Worm (Caenorhabditis elegans) whole organism, late embryonic: ENCODE measurements around the gene T10C6.16.

ENCODE experiments used
- C08G9.2 ChIP-seq: sonication (generic microtip); optimal IDR thresholded peaks from 2 replicates; lab custom pipeline; 2016; ENCODE audit warnings: mild to moderate bottlenecking, missing genetic modification characterization, moderate library complexity, missing compliant biosample characterization
- K09A11.1 ChIP-seq: sonication (generic microtip); optimal IDR thresholded peaks from 2 replicates; lab custom pipeline; 2017; ENCODE audit warnings: antibody characterized with exemption, mild to moderate bottlenecking, missing genetic modification characterization, missing compliant biosample characterization; ENCODE audit not compliant: insufficient read depth
- Y22D7AL.16 ChIP-seq: sonication (generic microtip); optimal IDR thresholded peaks from 2 replicates; lab custom pipeline; 2016; ENCODE audit warnings: missing genetic modification characterization, missing compliant biosample characterization
- ama-1 ChIP-seq: fragments of 150-350 bp; optimal IDR thresholded peaks from 2 replicates; lab custom pipeline; 2014
- ceh-18 ChIP-seq: sonication (generic microtip); optimal IDR thresholded peaks from 2 replicates; lab custom pipeline; 2016; ENCODE audit warnings: missing genetic modification characterization, missing compliant biosample characterization
- ceh-2 ChIP-seq: sonication (generic microtip); optimal IDR thresholded peaks from 2 replicates; lab custom pipeline; 2016; ENCODE audit warnings: missing genotype, missing genetic modification characterization, missing compliant biosample characterization
- ceh-30 ChIP-seq: fragments of 150-350 bp; optimal IDR thresholded peaks from 2 replicates; lab custom pipeline; 2014; ENCODE audit warnings: missing biosample characterization, missing genetic modification characterization
- ceh-34 ChIP-seq: sonication (generic microtip); optimal IDR thresholded peaks from 2 replicates; lab custom pipeline; 2016; ENCODE audit warnings: mild to moderate bottlenecking, missing genetic modification characterization, missing compliant biosample characterization
- ceh-45 ChIP-seq: fragments of 200-800 bp; sonication (Bioruptor generic); IDR thresholded peaks from 2 replicates; pipeline ENCODE4 v1.3.6; 2022; ENCODE audit warnings: missing genetic modification reagents, missing genetic modification characterization, missing compliant biosample characterization
- ceh-9 ChIP-seq: sonication (generic microtip); optimal IDR thresholded peaks from 2 replicates; lab custom pipeline; 2016; ENCODE audit warnings: mild to moderate bottlenecking, missing genetic modification characterization, inconsistent platforms, missing compliant biosample characterization
- che-1 ChIP-seq: sonication (generic microtip); optimal IDR thresholded peaks from 2 replicates; lab custom pipeline; 2016; ENCODE audit warnings: mild to moderate bottlenecking, missing genetic modification characterization, missing compliant biosample characterization
- elt-2 ChIP-seq: sonication (generic microtip); optimal IDR thresholded peaks from 2 replicates; lab custom pipeline; 2016; ENCODE audit warnings: missing genetic modification reagents, missing genetic modification characterization, missing compliant biosample characterization
- fax-1 ChIP-seq: sonication (generic microtip); optimal IDR thresholded peaks from 2 replicates; lab custom pipeline; 2016; ENCODE audit warnings: missing genotype, missing genetic modification characterization, missing compliant biosample characterization
- fkh-10 ChIP-seq: fragments of 150-350 bp; optimal IDR thresholded peaks from 2 replicates; lab custom pipeline; 2014; ENCODE audit warnings: missing biosample characterization, missing genetic modification reagents, missing genetic modification characterization
- fkh-6 ChIP-seq: sonication (generic microtip); optimal IDR thresholded peaks from 2 replicates; lab custom pipeline; 2016; ENCODE audit warnings: missing genetic modification characterization, missing compliant biosample characterization
- hlh-6 ChIP-seq: sonication (generic microtip); optimal IDR thresholded peaks from 2 replicates; lab custom pipeline; 2016; ENCODE audit warnings: missing genotype, missing genetic modification characterization, missing compliant biosample characterization
- lim-6 ChIP-seq: sonication (generic microtip); optimal IDR thresholded peaks from 2 replicates; lab custom pipeline; 2016; ENCODE audit warnings: missing genetic modification characterization, missing compliant biosample characterization
- madf-2 ChIP-seq: sonication (generic microtip); optimal IDR thresholded peaks from 2 replicates; lab custom pipeline; 2017; ENCODE audit warnings: missing genetic modification characterization, missing compliant biosample characterization
- pag-3 ChIP-seq: sonication (generic microtip); optimal IDR thresholded peaks from 2 replicates; lab custom pipeline; 2016; ENCODE audit warnings: missing compliant biosample characterization, missing genetic modification characterization, borderline replicate concordance
- pat-9 ChIP-seq: fragments of 200-800 bp; sonication (Bioruptor generic); optimal IDR thresholded peaks from 2 replicates; lab custom pipeline; 2018; ENCODE audit warnings: mild to moderate bottlenecking, missing genetic modification characterization, moderate library complexity, missing compliant biosample characterization
- pha-4 ChIP-seq: fragments of 150-350 bp; optimal IDR thresholded peaks from 2 replicates; lab custom pipeline; 2018; ENCODE audit warnings: missing biosample characterization, missing genetic modification reagents, missing genetic modification characterization
- pqm-1 ChIP-seq: sonication (generic microtip); optimal IDR thresholded peaks from 2 replicates; lab custom pipeline; 2016; ENCODE audit warnings: missing genetic modification characterization, missing compliant biosample characterization
- rnt-1 ChIP-seq: sonication (generic microtip); optimal IDR thresholded peaks from 2 replicates; lab custom pipeline; 2016; ENCODE audit warnings: missing genetic modification characterization, missing compliant biosample characterization
- sox-4 ChIP-seq: sonication (generic microtip); optimal IDR thresholded peaks from 2 replicates; lab custom pipeline; 2017; ENCODE audit warnings: mild to moderate bottlenecking, missing genetic modification characterization, inconsistent platforms, missing compliant biosample characterization
- tbx-7 ChIP-seq: sonication (generic microtip); optimal IDR thresholded peaks from 2 replicates; lab custom pipeline; 2016; ENCODE audit warnings: missing genotype, missing genetic modification characterization, missing compliant biosample characterization
- unc-3 ChIP-seq, 2 experiments: fragments of 200-800 bp in 1 of 2; sonication (Bioruptor generic) in 1 of 2; sonication (generic microtip) in 1 of 2; conservative IDR thresholded peaks in 1 of 2; optimal IDR thresholded peaks in 1 of 2; 2 replicates each; pipeline versions ENCODE4 v1.3.6 to Lab custom; 2016 to 2022; ENCODE audit warnings: missing compliant biosample characterization in 2 of 2, missing genetic modification characterization in 2 of 2, missing genetic modification reagents in 1 of 2
- unc-42 ChIP-seq: sonication (generic microtip); optimal IDR thresholded peaks from 2 replicates; lab custom pipeline; 2016; ENCODE audit warnings: missing genotype, missing genetic modification characterization, missing compliant biosample characterization
- unc-55 ChIP-seq: sonication (generic microtip); optimal IDR thresholded peaks from 2 replicates; lab custom pipeline; 2017; ENCODE audit warnings: missing biosample characterization, missing genetic modification reagents, missing genetic modification characterization
- unc-86 ChIP-seq: sonication (generic microtip); optimal IDR thresholded peaks from 2 replicates; lab custom pipeline; 2016; ENCODE audit warnings: missing genetic modification characterization, missing compliant biosample characterization
- zip-5 ChIP-seq: sonication (generic microtip); optimal IDR thresholded peaks from 2 replicates; lab custom pipeline; 2016; ENCODE audit warnings: missing genetic modification characterization, missing compliant biosample characterization
- ztf-16 ChIP-seq: sonication (generic microtip); optimal IDR thresholded peaks from 2 replicates; lab custom pipeline; 2017; ENCODE audit warnings: missing genetic modification characterization, missing compliant biosample characterization

Gene T10C6.16

DNA sequence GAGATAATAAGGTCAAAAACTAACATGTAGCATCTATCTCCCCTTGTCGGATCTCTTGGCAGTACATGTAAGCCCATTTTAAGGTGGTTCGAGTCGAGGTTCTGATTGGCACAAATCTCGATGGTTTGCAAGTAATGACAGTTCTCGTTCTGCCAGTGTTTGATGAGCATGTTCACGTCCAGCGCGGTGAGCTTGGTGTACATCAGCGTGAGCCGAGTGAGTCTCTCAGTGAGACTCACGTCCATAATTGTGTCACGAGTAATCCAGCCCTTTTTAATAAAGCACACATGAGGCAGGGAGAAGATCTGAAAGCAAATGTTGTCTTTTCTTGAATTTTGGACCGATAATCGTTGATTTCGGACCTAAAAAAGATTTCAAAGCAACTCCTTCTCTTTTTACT, at the start of gene T10C6.16:
TSS of gene T10C6.16 (minus strand) at position 245 of the 400 bp plus-strand sequence.
- no peak for TF ChIP-seq pqm-1 (tag; lab: Kevin White, UChicago)
- TF ChIP-seq, all 69 proteins: peak for 0

ce11 chrV:16080678-16081077, 47.9 kb upstream of the T10C6.16 start:
- TF ChIP-seq hlh-6 (tag; lab: Kevin White, UChicago) (no peak), unc-42 (tag; lab: Kevin White, UChicago) (no peak), C08G9.2 (tag; lab: Kevin White, UChicago) (no peak), ceh-2 (no peak), ceh-34 (tag; lab: Kevin White, UChicago) (no peak), fkh-10 (GFP tag; lab: Kevin White, UChicago) (no peak), sox-4 (tag; lab: Kevin White, UChicago) (no peak), tbx-7 (tag; lab: Kevin White, UChicago) (no peak), madf-2 (tag; lab: Kevin White, UChicago) (no peak)

DNA sequence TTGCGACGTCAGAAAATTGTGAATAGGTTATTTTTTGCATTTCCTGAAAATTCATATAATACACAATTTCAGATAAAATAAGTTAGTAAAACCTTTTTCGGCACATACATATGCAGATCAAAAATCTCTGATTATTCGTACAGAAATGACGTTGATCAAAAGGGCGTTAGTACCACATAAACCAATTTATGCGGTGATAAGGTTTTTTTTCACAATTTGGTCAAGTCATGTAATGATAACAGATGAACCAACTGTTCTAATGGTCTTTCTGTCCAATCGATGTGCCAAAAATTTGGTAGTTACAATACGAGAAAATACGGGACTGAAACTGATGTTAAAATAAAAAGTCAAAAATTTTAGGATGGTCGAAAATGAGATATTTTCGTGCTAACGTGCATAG, 47.2 kb upstream of the T10C6.16 start:
- TF ChIP-seq che-1 (tag; lab: Kevin White, UChicago): no peak
- TF ChIP-seq pat-9 (tag; lab: Kevin White, UChicago): no peak
- TF ChIP-seq ceh-34 (tag; lab: Kevin White, UChicago): no peak
- no peak for TF ChIP-seq K09A11.1 (tag; lab: Kevin White, UChicago)
- peak; percentile 41 for TF ChIP-seq elt-2 (tag; lab: Kevin White, UChicago)
- no peak for TF ChIP-seq ceh-45

- no peak for TF ChIP-seq fkh-6 (tag; lab: Kevin White, UChicago)
- TF ChIP-seq unc-86 (tag; lab: Kevin White, UChicago): no peak
- TF ChIP-seq pag-3 (tag; lab: Kevin White, UChicago): no peak
- TF ChIP-seq lim-6 (tag; lab: Kevin White, UChicago): no peak
- TF ChIP-seq zip-5 (tag; lab: Kevin White, UChicago): no peak
- TF ChIP-seq unc-55 (GFP tag; lab: Kevin White, UChicago): no peak
- no peak for TF ChIP-seq ztf-16 (tag; lab: Kevin White, UChicago)
- no peak for TF ChIP-seq pha-4
- TF ChIP-seq ama-1 (lab: Kevin White, UChicago): no peak
- TF ChIP-seq fax-1 (tag; lab: Kevin White, UChicago): no peak
These were observed 42.5 kb upstream of the T10C6.16 start, which contains the start of the genes F14H3.12 and srj-29 for ce11 chrV:16075250-16075709. Gene F14H3.12 (minus strand): TSS chrV:16075323. Gene srj-29 (plus strand): TSS chrV:16075659.

DNA sequence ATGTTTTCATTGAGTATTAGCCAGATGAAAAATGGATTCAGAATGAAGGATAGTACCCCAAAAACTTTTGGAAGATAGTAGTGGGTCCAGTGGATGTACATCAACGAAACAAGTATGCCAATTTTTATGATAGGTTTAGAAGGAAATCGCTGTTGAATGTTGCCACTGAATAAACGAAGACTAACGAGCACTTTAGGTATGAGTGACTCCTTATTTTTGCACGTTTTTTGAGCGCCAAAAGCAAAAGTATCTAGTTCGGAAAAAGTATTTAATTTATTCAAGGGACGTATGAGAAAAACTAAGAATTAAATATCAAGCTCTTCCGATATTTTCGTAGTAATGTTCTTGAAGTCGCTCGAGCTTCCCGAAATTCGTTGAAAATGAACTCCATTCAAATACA, 41.1 kb upstream of the T10C6.16 start, which contains the start of gene srj-10:
TSS of gene srj-10 (minus strand) at position 101 of the 400 bp plus-strand sequence.
- no peak for TF ChIP-seq ceh-18 (tag; lab: Kevin White, UChicago)
- no peak for TF ChIP-seq Y22D7AL.16 (tag; lab: Kevin White, UChicago)
- no peak for TF ChIP-seq rnt-1
- TF ChIP-seq ama-1 (lab: Kevin White, UChicago): no peak
- no peak for TF ChIP-seq madf-2 (tag; lab: Kevin White, UChicago)
- TF ChIP-seq ceh-9 (tag; lab: Kevin White, UChicago): no peak
- no peak for TF ChIP-seq zip-5 (tag; lab: Kevin White, UChicago)
- TF ChIP-seq unc-55 (GFP tag; lab: Kevin White, UChicago): no peak
- TF ChIP-seq, all 69 proteins: peak for 0

DNA sequence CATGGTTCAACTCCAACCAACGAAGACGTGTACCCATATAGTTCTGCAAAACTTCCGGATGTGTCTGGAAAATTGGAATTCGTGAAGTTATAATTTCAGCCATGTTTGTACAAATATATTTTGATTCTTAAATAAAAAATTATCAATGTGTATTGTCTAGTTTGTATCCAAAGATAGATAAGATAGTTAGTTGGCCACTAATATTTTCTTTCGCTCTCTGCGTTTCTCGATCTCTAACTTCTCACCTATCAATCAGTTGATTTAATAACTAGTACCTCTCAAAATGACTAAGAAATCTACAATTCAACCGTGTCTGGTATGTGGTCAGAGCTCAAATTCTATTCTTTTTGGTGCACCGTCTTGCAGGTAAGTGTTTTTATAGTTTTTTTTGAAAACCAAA, 38.4 kb upstream of the T10C6.16 start, which contains the start of gene nhr-176:
TSS of gene nhr-176 (plus strand) at position 159 of the 400 bp plus-strand sequence.
- no peak for TF ChIP-seq ceh-30 (tag; lab: Kevin White, UChicago)
- no peak for TF ChIP-seq unc-3 (GFP tag; conservative IDR thresholded peaks at IDR 0.05; lab: Robert Waterston, UW)
- no peak for TF ChIP-seq unc-3 (tag; optimal IDR thresholded peaks at IDR 0.05; lab: Kevin White, UChicago)
- peak; percentile 52 for TF ChIP-seq elt-2 (tag; lab: Kevin White, UChicago)
